Fruit fly (Drosophila melanogaster) Kc167 (cell line): ENCODE results near the gene loco.

Experiments
- Myc ChIP-seq: fragments of >200 bp; optimal IDR thresholded peaks from 2 replicates; lab custom pipeline; 2017; ENCODE audit warnings: missing external identifiers
- Sin3A ChIP-seq: fragments of >200 bp; optimal IDR thresholded peaks from 2 replicates; lab custom pipeline; 2018; ENCODE audit warnings: missing external identifiers
- h ChIP-seq: fragments of >200 bp; optimal IDR thresholded peaks from 3 replicates; lab custom pipeline; 2018; ENCODE audit warnings: missing external identifiers
- insv ChIP-seq: fragments of >200 bp; optimal IDR thresholded peaks from 3 replicates; lab custom pipeline; 2018; ENCODE audit warnings: missing external identifiers
- psq ChIP-seq: fragments of >200 bp; optimal IDR thresholded peaks from 2 replicates; lab custom pipeline; 2017; ENCODE audit warnings: missing external identifiers
- ttk ChIP-seq: sonication (Bioruptor generic); optimal IDR thresholded peaks from 2 replicates; lab custom pipeline; 2017; ENCODE audit warnings: missing external identifiers

Gene loco

dm6 chr3R:22632181-22632580 lies 7.0 kb downstream of the loco start:
- TF ChIP-seq ttk (lab: Kevin White, UChicago), result no peak
- TF ChIP-seq Myc, result no peak
- TF ChIP-seq h (lab: Kevin White, UChicago), result no peak
- TF ChIP-seq Sin3A (lab: Kevin White, UChicago), result no peak
- no peak for TF ChIP-seq insv (lab: Kevin White, UChicago)
- no peak for TF ChIP-seq psq

dm6 chr3R:22631156-22631555 lies 8.0 kb downstream of the loco start:
- no peak for TF ChIP-seq Sin3A (lab: Kevin White, UChicago)
- TF ChIP-seq Myc, result no peak
- TF ChIP-seq insv (lab: Kevin White, UChicago), result no peak
- no peak for TF ChIP-seq ttk (lab: Kevin White, UChicago)

DNA sequence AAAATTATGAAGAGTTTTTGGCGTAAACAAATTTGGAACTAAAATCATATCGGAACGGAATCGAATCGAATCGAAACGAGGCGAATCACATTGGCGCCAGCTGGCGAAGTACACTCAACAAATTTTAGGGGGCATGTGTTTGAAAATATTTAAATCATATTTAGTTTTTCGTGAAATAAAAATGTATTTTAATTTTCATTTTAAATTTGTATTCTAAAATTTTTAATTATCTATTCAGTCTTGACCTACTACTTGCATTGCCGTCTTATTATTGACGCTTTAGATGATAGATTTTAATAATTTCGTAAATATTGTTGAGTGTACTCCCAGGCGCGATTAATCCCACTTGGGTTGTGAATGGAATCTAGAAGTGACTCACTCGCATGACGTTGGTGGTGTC lies 10.0 kb downstream of the loco start:
- TF ChIP-seq h (lab: Kevin White, UChicago), result no peak
- TF ChIP-seq Sin3A (lab: Kevin White, UChicago), result no peak
- no peak for TF ChIP-seq ttk (lab: Kevin White, UChicago)
- TF ChIP-seq psq, result no peak
- TF ChIP-seq Myc, result no peak
- no peak for TF ChIP-seq insv (lab: Kevin White, UChicago)

dm6 chr3R:22627936-22628513 lies 11.2 kb downstream of the loco start:
- TF ChIP-seq psq (no peak), ttk (lab: Kevin White, UChicago) (no peak), Myc (no peak)

DNA sequence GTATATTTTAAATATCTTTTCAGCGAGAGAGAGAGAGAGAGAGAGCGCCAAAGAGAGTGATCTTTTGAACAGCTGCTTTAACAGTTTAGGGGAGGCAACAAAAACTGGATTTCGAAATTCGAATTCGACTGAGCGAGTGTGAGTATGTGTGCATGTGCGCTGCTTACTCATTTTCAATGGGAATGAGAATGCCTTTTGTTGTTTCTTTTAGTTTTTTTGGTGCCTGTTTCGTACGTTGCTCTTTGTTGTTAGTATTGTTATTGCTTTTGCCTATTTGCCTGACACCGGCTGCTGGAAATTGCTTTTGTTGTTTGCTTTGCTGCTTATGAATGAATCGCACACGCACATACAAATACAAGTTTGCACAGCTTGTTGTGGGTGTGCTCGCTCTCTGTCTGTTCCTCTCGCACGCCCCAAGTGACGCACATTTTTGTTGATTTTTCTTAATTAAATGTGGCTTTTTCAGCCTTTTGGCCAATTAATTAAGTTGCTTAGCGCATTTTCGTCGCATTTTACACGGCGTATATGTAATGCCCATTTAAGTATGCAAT lies 12.3 kb downstream of the loco start:
- no peak for TF ChIP-seq insv (lab: Kevin White, UChicago)
- no peak for TF ChIP-seq h (lab: Kevin White, UChicago)
- no peak for TF ChIP-seq ttk (lab: Kevin White, UChicago)
- TF ChIP-seq Sin3A (lab: Kevin White, UChicago), result no peak
- no peak for TF ChIP-seq Myc
- TF ChIP-seq psq, result no peak

DNA sequence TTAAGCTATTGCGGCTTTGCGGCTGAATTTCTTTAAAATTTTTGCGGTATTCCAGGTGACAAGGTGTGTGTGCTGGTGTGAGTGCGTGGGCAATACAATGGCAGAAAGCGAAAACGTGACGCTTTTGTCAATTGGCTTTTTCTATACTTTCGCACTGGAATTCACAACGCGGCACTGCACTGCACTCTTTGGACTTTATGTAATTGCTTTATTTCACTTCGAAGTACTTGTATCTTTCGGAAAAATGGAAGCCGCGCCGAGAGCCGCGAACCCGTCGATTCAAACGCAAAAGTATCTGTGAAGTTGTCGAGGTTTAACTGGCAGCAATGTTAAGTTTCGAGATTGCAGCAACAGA lies 12.9 kb downstream of the loco start:
- no peak for TF ChIP-seq Myc
- TF ChIP-seq insv (lab: Kevin White, UChicago), result no peak
- TF ChIP-seq psq, result no peak
- no peak for TF ChIP-seq Sin3A (lab: Kevin White, UChicago)
- no peak for TF ChIP-seq ttk (lab: Kevin White, UChicago)
- no peak for TF ChIP-seq h (lab: Kevin White, UChicago)

- TF ChIP-seq ttk (lab: Kevin White, UChicago), result no peak
- TF ChIP-seq Myc, result no peak
- no peak for TF ChIP-seq psq
- no peak for TF ChIP-seq Sin3A (lab: Kevin White, UChicago)
- no peak for TF ChIP-seq insv (lab: Kevin White, UChicago)
- no peak for TF ChIP-seq h (lab: Kevin White, UChicago)
Measured at dm6 chr3R:22625514-22626333, 13.5 kb downstream of the loco start.

DNA sequence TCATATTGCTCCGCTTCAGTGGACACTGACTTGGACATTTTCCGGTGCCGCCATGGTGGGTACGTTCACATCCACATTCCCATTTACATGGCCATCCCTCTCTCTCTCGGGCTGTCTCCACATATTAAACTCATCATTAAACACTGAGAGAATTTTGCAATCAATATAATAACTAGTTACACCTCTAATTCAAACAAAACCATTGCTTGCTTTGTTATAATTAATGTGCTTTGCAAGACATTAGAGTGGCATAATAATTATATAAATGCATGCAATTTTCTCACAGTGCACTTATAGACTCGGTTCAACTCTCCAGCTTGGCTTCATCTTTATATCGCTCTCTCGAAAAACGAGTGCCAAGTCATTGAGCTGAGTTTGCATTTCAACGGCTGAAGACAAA lies 14.4 kb downstream of the loco start:
- TF ChIP-seq Sin3A (lab: Kevin White, UChicago), result no peak
- TF ChIP-seq ttk (lab: Kevin White, UChicago), result no peak
- TF ChIP-seq insv (lab: Kevin White, UChicago), result no peak
- TF ChIP-seq psq, result no peak
- no peak for TF ChIP-seq h (lab: Kevin White, UChicago)
- TF ChIP-seq Myc, result no peak

- TF ChIP-seq Sin3A (lab: Kevin White, UChicago) (no peak), psq (no peak), h (lab: Kevin White, UChicago) (no peak), Myc (no peak), insv (lab: Kevin White, UChicago) (no peak), ttk (lab: Kevin White, UChicago) (no peak)
Measured at dm6 chr3R:22618280-22618679, 20.9 kb downstream of the loco start, which contains the start of gene mRpL45. Gene mRpL45 (plus strand): TSS chr3R:22618492.

DNA sequence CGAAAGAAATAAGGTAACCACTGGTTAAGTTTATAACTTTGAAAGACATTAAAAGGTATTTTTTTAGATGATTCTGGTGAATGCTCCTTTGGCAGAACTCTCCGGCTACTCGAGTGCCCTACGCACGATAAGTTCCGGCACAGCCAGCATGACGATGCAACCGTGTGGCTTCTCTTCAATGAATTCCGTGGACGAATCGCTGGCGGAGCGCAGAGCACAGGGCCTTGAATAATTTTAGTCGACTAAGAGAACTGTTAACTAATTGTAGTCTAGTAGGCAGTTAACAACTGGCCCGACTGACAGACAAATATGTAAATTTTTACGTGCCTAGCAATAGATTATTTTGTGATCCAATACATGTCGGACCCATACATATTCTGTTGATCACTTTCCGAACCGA lies 23.0 kb downstream of the loco start, which contains the start of gene CG31161:
CG31161 (plus strand) TSS at position 301 of the 400 bp plus-strand sequence.
- TF ChIP-seq Sin3A (lab: Kevin White, UChicago) (no peak), psq (no peak), Myc (no peak), insv (lab: Kevin White, UChicago) (no peak), h (lab: Kevin White, UChicago) (no peak), ttk (lab: Kevin White, UChicago) (no peak)

dm6 chr3R:22613448-22613847 lies 25.7 kb downstream of the loco start, which contains the start of the genes CG31156 and mRRF2:
Gene CG31156 (minus strand): TSS chr3R:22613656.
Gene mRRF2 (plus strand): TSS chr3R:22613686.
- TF ChIP-seq insv (lab: Kevin White, UChicago), result no peak
- no peak for TF ChIP-seq ttk (lab: Kevin White, UChicago)
- no peak for TF ChIP-seq Sin3A (lab: Kevin White, UChicago)
- TF ChIP-seq Myc, result no peak
- TF ChIP-seq psq, result no peak
- no peak for TF ChIP-seq h (lab: Kevin White, UChicago)

- TF ChIP-seq ttk (lab: Kevin White, UChicago) (no peak), psq (no peak), h (lab: Kevin White, UChicago) (no peak), Myc (no peak), Sin3A (lab: Kevin White, UChicago) (no peak), insv (lab: Kevin White, UChicago) (no peak)
Measured at dm6 chr3R:22609185-22609584, 30.0 kb downstream of the loco start, which contains the start of gene CG13843. Gene CG13843 (plus strand): TSS chr3R:22609485.
